Fruit fly (Drosophila melanogaster): Measurements from ENCODE around the gene dmrt99B.

Gene dmrt99B

DNA sequence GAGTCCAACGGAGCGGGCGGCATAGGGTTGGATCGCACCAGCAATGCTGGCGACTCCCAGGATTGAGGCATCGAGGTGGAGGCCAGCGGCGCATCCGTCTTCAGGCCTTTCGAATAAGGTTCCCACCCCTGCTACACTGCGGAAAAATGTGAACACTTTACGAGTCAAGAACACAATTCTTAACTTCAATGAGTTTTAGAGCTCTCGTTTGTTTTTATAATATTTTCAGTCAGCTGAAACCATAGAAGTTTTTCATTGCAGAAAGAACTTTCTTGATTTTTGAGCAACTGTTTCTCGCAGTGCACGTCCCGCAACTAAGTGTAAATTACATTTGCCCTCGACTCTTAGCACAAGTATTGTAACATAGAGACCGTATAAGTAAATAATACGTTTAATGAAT, 4.0 kb downstream of the dmrt99B start (continued):
- TF ChIP-seq CG15514 (GFP tag; optimal IDR thresholded peaks at IDR 0.05) (no peak), CG15696 (tag; optimal IDR thresholded peaks at IDR 0.05) (peak; percentile 58), gem (tag; optimal IDR thresholded peaks at IDR 0.05) (peak; percentile 55), CG10959 (GFP tag; IDR thresholded peaks at IDR 0.05) (no peak; the same call in 1 of the 2 replicates), ssp (GFP tag; IDR thresholded peaks at IDR 0.05) (0 out of 2 replicates have a peak, but pooled peaks have one; percentile 14), CG2199 (GFP tag; IDR thresholded peaks at IDR 0.05) (no peak), Atf3 (GFP tag; optimal IDR thresholded peaks at IDR 0.05) (peak; percentile 10), CG1603 (tag; optimal IDR thresholded peaks at IDR 0.05) (peak; percentile 63), CG8765 (GFP tag; IDR thresholded peaks at IDR 0.05) (peak; percentile 61; the same call in 1 of the 2 replicates), Bgb (GFP tag; IDR thresholded peaks at IDR 0.05; ENCODE audit: partially characterized antibody) (no peak), ci (GFP tag; IDR thresholded peaks at IDR 0.05) (0 out of 3 replicates have a peak, but pooled peaks have one; percentile 24), so (GFP tag; IDR thresholded peaks at IDR 0.05) (no peak), tin (GFP tag; optimal IDR thresholded peaks at IDR 0.05) (peak; percentile 42), CG18262 (tag; optimal IDR thresholded peaks at IDR 0.05) (peak; percentile 38), CG6765 (GFP tag; optimal IDR thresholded peaks at IDR 0.05) (no peak), nmo (GFP tag; optimal IDR thresholded peaks at IDR 0.05) (peak; percentile 14), CG7839 (tag; optimal IDR thresholded peaks at IDR 0.05) (peak; percentile 13), chn (GFP tag; optimal IDR thresholded peaks at IDR 0.05) (peak; percentile 6), CG10565 (GFP tag; optimal IDR thresholded peaks at IDR 0.05) (no peak), CG17361 (GFP tag; IDR thresholded peaks at IDR 0.05) (0 out of 3 replicates have a peak, but pooled peaks have one; percentile 13), D (optimal IDR thresholded peaks at IDR 0.05) (no peak), D (GFP tag; optimal IDR thresholded peaks at IDR 0.05) (peak; percentile 11), vvl (GFP tag; IDR thresholded peaks at IDR 0.05) (0 out of 2 replicates have a peak, but pooled peaks have one; percentile 22), Lpt (GFP tag; optimal IDR thresholded peaks at IDR 0.05) (no peak), CG17829 (tag; optimal IDR thresholded peaks at IDR 0.05) (peak; percentile 37), unpg (GFP tag; optimal IDR thresholded peaks at IDR 0.05) (peak; percentile 22), zf30C (GFP tag; optimal IDR thresholded peaks at IDR 0.05) (peak; percentile 9), fu2 (GFP tag; optimal IDR thresholded peaks at IDR 0.05) (no peak)

DNA sequence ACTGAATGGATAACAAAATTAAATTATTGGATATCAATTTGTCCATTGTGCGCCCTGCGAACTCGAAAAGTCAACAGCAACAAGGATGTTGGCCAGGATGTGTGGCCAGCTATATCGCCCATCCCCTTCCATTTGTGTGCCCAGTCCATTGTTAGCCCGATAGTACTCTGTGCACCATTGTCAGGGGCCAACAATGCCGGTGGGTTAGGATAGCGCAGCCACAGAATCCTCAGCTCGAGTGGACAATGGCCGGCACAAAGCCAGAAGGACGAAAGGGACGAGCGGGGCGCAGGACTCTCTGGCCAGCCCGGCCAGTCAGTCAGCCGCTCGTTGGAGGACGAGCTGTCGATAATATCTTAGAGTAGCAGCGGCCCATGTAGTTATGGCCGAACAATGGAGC, 5.5 kb downstream of the dmrt99B start:
- peak; percentile 94 for TF ChIP-seq D (optimal IDR thresholded peaks at IDR 0.05)
- TF ChIP-seq D (GFP tag; optimal IDR thresholded peaks at IDR 0.05): no peak
- peak; percentile 56 for TF ChIP-seq Ets65A (GFP tag)
- TF ChIP-seq tll (GFP tag; optimal IDR thresholded peaks at IDR 0.05): peak in 1 of 2 experiments; percentile 41
- no peak for TF ChIP-seq Doc3 (GFP tag; IDR thresholded peaks at IDR 0.05; ENCODE audit: partially characterized antibody)
- no peak for TF ChIP-seq wdn (GFP tag; IDR thresholded peaks at IDR 0.05)
- TF ChIP-seq CG4730 (GFP tag; IDR thresholded peaks at IDR 0.05): no peak
- no peak for TF ChIP-seq Six4 (GFP tag; optimal IDR thresholded peaks at IDR 0.05)
- no peak for TF ChIP-seq vfl (GFP tag; optimal IDR thresholded peaks at IDR 0.05)

DNA sequence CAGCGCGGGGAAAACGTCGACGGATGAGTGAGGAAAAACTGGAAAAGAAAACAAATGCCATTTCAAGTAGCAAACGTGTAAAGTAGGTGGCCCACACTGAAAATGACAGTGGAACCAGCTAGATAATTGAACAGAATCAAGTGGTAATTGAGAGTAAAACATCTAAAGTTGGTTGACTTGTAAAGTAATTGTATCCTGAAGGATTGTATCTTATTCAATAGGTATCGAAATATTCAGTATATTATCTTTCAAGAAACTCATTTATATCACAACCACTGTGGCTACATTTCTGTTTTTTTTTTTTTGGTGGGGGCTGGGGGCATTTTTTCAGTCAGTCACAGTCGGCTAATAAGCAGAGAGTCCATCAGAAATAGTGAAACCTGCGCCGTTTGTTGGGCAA, 6.8 kb downstream of the dmrt99B start:
- TF ChIP-seq CG8388 (GFP tag; optimal IDR thresholded peaks at IDR 0.05) (peak; percentile 49), Sox102F (GFP tag; optimal IDR thresholded peaks at IDR 0.05) (peak; percentile 34), lmd (GFP tag; IDR thresholded peaks at IDR 0.05) (peak; percentile 67), CG8359 (GFP tag; optimal IDR thresholded peaks at IDR 0.05; ENCODE audit: borderline replicate concordance) (no peak), CG8290 (GFP tag; optimal IDR thresholded peaks at IDR 0.05) (no peak), CG8290 (tag; optimal IDR thresholded peaks at IDR 0.05) (no peak), bsh (GFP tag; optimal IDR thresholded peaks at IDR 0.05) (peak in 1 of 2 experiments; percentile 50), CG4404 (GFP tag; IDR thresholded peaks at IDR 0.05) (no peak), crc (GFP tag; optimal IDR thresholded peaks at IDR 0.05) (no peak), CG4424 (GFP tag; optimal IDR thresholded peaks at IDR 0.05) (peak; percentile 45), gfzf (GFP tag; optimal IDR thresholded peaks at IDR 0.05) (no peak), vvl (GFP tag; IDR thresholded peaks at IDR 0.05) (peak; percentile 86), pnt (GFP tag; optimal IDR thresholded peaks at IDR 0.05) (peak; percentile 70), Side (GFP tag; optimal IDR thresholded peaks at IDR 0.05) (peak; percentile 11), CG17328 (GFP tag; IDR thresholded peaks at IDR 0.05) (peak; percentile 53), Drgx (GFP tag; IDR thresholded peaks at IDR 0.05) (peak; percentile 26; the same call in 1 of the 2 replicates), H15 (GFP tag; IDR thresholded peaks at IDR 0.05) (peak; percentile 65; the same call in 1 of the 3 replicates)

Data from whole organism, embryonic.